Worm (Caenorhabditis elegans) whole organism, young adult: ENCODE data around the gene clec-133.

Experiments
- B0035.1 ChIP-seq: sonication (generic microtip); optimal IDR thresholded peaks from 2 replicates; lab custom pipeline; 2016; ENCODE audit warnings: missing genetic modification characterization, mild to moderate bottlenecking, missing compliant biosample characterization, missing genotype, missing genetic modification reagents
- B0261.1 ChIP-seq: sonication (generic microtip); optimal IDR thresholded peaks from 2 replicates; lab custom pipeline; 2016; ENCODE audit warnings: mild to moderate bottlenecking, missing genetic modification characterization, moderate library complexity, missing compliant biosample characterization
- B0336.3 ChIP-seq: fragments of 200-800 bp; sonication (Bioruptor generic); IDR thresholded peaks from 2 replicates; pipeline ENCODE4 v1.3.6; 2022; ENCODE audit warnings: missing genetic modification characterization, missing compliant biosample characterization
- C06A6.2 ChIP-seq: fragments of 200-800 bp; sonication (Bioruptor generic); conservative IDR thresholded peaks from 2 replicates; pipeline ENCODE4 v1.3.6; 2022; ENCODE audit warnings: missing genetic modification characterization, missing compliant biosample characterization
- C17E4.6 ChIP-seq: fragments of 200-800 bp; sonication (Bioruptor generic); IDR thresholded peaks from 2 replicates; pipeline ENCODE4 v1.3.6; 2022; ENCODE audit warnings: missing genetic modification reagents, missing genetic modification characterization, missing compliant biosample characterization
- D2030.7 ChIP-seq: fragments of 200-800 bp; sonication (Bioruptor generic); IDR thresholded peaks from 2 replicates; pipeline ENCODE4 v1.3.6; 2022; ENCODE audit warnings: missing genetic modification reagents, missing genetic modification characterization, missing compliant biosample characterization
- F10E7.11 ChIP-seq: sonication (generic microtip); optimal IDR thresholded peaks from 2 replicates; lab custom pipeline; 2017; ENCODE audit warnings: mild to moderate bottlenecking, missing genetic modification characterization, moderate library complexity, missing compliant biosample characterization
- F49E8.2 ChIP-seq: sonication (generic microtip); optimal IDR thresholded peaks from 3 replicates; lab custom pipeline; 2017; ENCODE audit warnings: missing genetic modification characterization, mild to moderate bottlenecking, missing compliant biosample characterization, antibody characterized with exemption, moderate library complexity; ENCODE audit not compliant: insufficient read depth
- F55B11.4 ChIP-seq: sonication (generic microtip); optimal IDR thresholded peaks from 2 replicates; lab custom pipeline; 2016; ENCODE audit warnings: missing compliant biosample characterization, missing genetic modification characterization, borderline replicate concordance; ENCODE audit not compliant: insufficient read depth
- F57A8.1 ChIP-seq: fragments of 200-800 bp; sonication (Bioruptor generic); optimal IDR thresholded peaks from 2 replicates; lab custom pipeline; 2018; ENCODE audit warnings: mild to moderate bottlenecking, missing genetic modification characterization, moderate library complexity, missing compliant biosample characterization
- F57C9.4 ChIP-seq: sonication (generic microtip); optimal IDR thresholded peaks from 2 replicates; lab custom pipeline; 2017; ENCODE audit warnings: mild to moderate bottlenecking, missing genetic modification characterization, missing compliant biosample characterization
- Y53G8AR.9 ChIP-seq: fragments of 200-800 bp; sonication (Bioruptor generic); conservative IDR thresholded peaks from 2 replicates; pipeline ENCODE4 v1.3.6; 2022; ENCODE audit warnings: missing genetic modification reagents, missing genetic modification characterization, missing compliant biosample characterization
- akir-1 ChIP-seq: fragments of 200-800 bp; sonication (Bioruptor generic); optimal IDR thresholded peaks from 2 replicates; lab custom pipeline; 2018; ENCODE audit warnings: mild to moderate bottlenecking, missing genetic modification characterization, moderate library complexity, missing compliant biosample characterization
- ama-1 ChIP-seq, 3 experiments: fragments of 150-350 bp in 1 of 3; sonication (generic microtip) in 2 of 3; optimal IDR thresholded peaks; 2 replicates each; lab custom pipeline; 2014 to 2018; ENCODE audit warnings: missing biosample characterization in 2 of 3, missing genetic modification characterization in 2 of 3, missing genetic modification reagents in 2 of 3
- atf-7 ChIP-seq: sonication (generic microtip); optimal IDR thresholded peaks from 2 replicates; lab custom pipeline; 2017; ENCODE audit warnings: mild to moderate bottlenecking, missing genetic modification characterization, missing compliant biosample characterization
- athp-1 ChIP-seq: sonication (generic microtip); optimal IDR thresholded peaks from 2 replicates; lab custom pipeline; 2017; ENCODE audit warnings: mild to moderate bottlenecking, missing genetic modification characterization, missing compliant biosample characterization
- cebp-2 ChIP-seq: fragments of 200-800 bp; sonication (Bioruptor generic); IDR thresholded peaks from 2 replicates; pipeline ENCODE4 v1.3.6; 2022; ENCODE audit warnings: missing genetic modification characterization, missing compliant biosample characterization
- ceh-100 ChIP-seq: fragments of 200-800 bp; sonication (Bioruptor generic); IDR thresholded peaks from 2 replicates; pipeline ENCODE4 v1.3.6; 2022; ENCODE audit warnings: missing genetic modification reagents, missing genetic modification characterization, missing compliant biosample characterization
- ceh-40 ChIP-seq: fragments of 200-800 bp; sonication (Bioruptor generic); IDR thresholded peaks from 2 replicates; pipeline ENCODE4 v1.3.6; 2022; ENCODE audit warnings: missing genetic modification characterization, missing compliant biosample characterization
- ceh-91 ChIP-seq: fragments of 200-800 bp; sonication (Bioruptor generic); IDR thresholded peaks from 2 replicates; pipeline ENCODE4 v1.3.6; 2022; ENCODE audit warnings: missing genetic modification reagents, missing genetic modification characterization, missing compliant biosample characterization
- chd-7 ChIP-seq: sonication (generic microtip); optimal IDR thresholded peaks from 2 replicates; lab custom pipeline; 2016; ENCODE audit warnings: mild to moderate bottlenecking, missing genetic modification characterization, moderate library complexity, missing compliant biosample characterization
- die-1 ChIP-seq: sonication (generic microtip); optimal IDR thresholded peaks from 2 replicates; lab custom pipeline; 2016; ENCODE audit warnings: missing genotype, mild to moderate bottlenecking, missing genetic modification characterization, missing compliant biosample characterization
- dox-1 ChIP-seq: fragments of 200-800 bp; sonication (Bioruptor generic); IDR thresholded peaks from 2 replicates; pipeline ENCODE4 v1.3.6; 2022; ENCODE audit warnings: missing genetic modification reagents, missing genetic modification characterization, missing compliant biosample characterization
- dpl-1 ChIP-seq: fragments of 150-350 bp; optimal IDR thresholded peaks from 2 replicates; lab custom pipeline; 2014; ENCODE audit warnings: missing biosample characterization, missing genetic modification reagents, missing genetic modification characterization
- egl-44 ChIP-seq: fragments of 200-800 bp; sonication (Bioruptor generic); IDR thresholded peaks from 2 replicates; pipeline ENCODE4 v1.3.6; 2022; ENCODE audit warnings: missing genetic modification reagents, missing genetic modification characterization, missing compliant biosample characterization
- ets-4 ChIP-seq: fragments of 200-800 bp; sonication (Bioruptor generic); optimal IDR thresholded peaks from 2 replicates; lab custom pipeline; 2018; ENCODE audit warnings: mild to moderate bottlenecking, missing genetic modification characterization, missing compliant biosample characterization
- hlh-12 ChIP-seq: sonication (generic microtip); optimal IDR thresholded peaks from 2 replicates; lab custom pipeline; 2016; ENCODE audit warnings: missing genetic modification characterization, missing compliant biosample characterization
- hmg-20 ChIP-seq: fragments of 200-800 bp; sonication (Bioruptor generic); IDR thresholded peaks from 2 replicates; pipeline ENCODE4 v1.3.6; 2022; ENCODE audit warnings: missing genetic modification reagents, missing genetic modification characterization, missing compliant biosample characterization
- let-607 ChIP-seq, 2 experiments: fragments of 200-800 bp in 1 of 2; sonication (Bioruptor generic) in 1 of 2; sonication (generic microtip) in 1 of 2; optimal IDR thresholded peaks; 2 replicates each; lab custom pipeline; 2016 to 2018; ENCODE audit warnings: mild to moderate bottlenecking in 2 of 2, missing compliant biosample characterization in 2 of 2, missing genetic modification characterization in 2 of 2, moderate library complexity in 2 of 2, missing genotype in 1 of 2
- lin-40 ChIP-seq: sonication (generic microtip); optimal IDR thresholded peaks from 2 replicates; lab custom pipeline; 2016; ENCODE audit warnings: missing genetic modification characterization, mild to moderate bottlenecking, missing compliant biosample characterization, missing genotype, missing genetic modification reagents
- madf-8 ChIP-seq: fragments of 200-800 bp; sonication (Bioruptor generic); conservative IDR thresholded peaks from 2 replicates; pipeline ENCODE4 v1.3.6; 2022; ENCODE audit warnings: missing genetic modification reagents, missing genetic modification characterization, missing compliant biosample characterization
- mes-4 ChIP-seq: sonication (generic microtip); optimal IDR thresholded peaks from 2 replicates; lab custom pipeline; 2016; ENCODE audit warnings: missing genotype, missing genetic modification characterization, missing compliant biosample characterization
- nfyb-1 ChIP-seq: fragments of 200-800 bp; sonication (Bioruptor generic); IDR thresholded peaks from 2 replicates; pipeline ENCODE4 v1.3.6; 2022; ENCODE audit warnings: missing genetic modification reagents, missing genetic modification characterization, missing compliant biosample characterization
- nhr-120 ChIP-seq: fragments of 200-800 bp; sonication (Bioruptor generic); IDR thresholded peaks from 2 replicates; pipeline ENCODE4 v1.3.6; 2022; ENCODE audit warnings: missing genetic modification characterization, missing compliant biosample characterization
- nhr-179 ChIP-seq: sonication (generic microtip); optimal IDR thresholded peaks from 2 replicates; lab custom pipeline; 2016; ENCODE audit warnings: mild to moderate bottlenecking, missing genetic modification characterization, missing compliant biosample characterization
- nhr-90 ChIP-seq: sonication (generic microtip); optimal IDR thresholded peaks from 2 replicates; lab custom pipeline; 2016; ENCODE audit warnings: missing genotype, mild to moderate bottlenecking, missing genetic modification characterization, missing compliant biosample characterization
- rec-8 ChIP-seq, 2 experiments: sonication (generic microtip); optimal IDR thresholded peaks; 2 replicates each; lab custom pipeline; 2016; ENCODE audit warnings: mild to moderate bottlenecking in 2 of 2, missing genetic modification characterization in 2 of 2, missing genetic modification reagents in 2 of 2, missing genotype in 2 of 2, missing biosample characterization in 1 of 2, missing compliant biosample characterization in 1 of 2, moderate library complexity in 1 of 2
- repo-1 ChIP-seq: sonication (generic microtip); optimal IDR thresholded peaks from 2 replicates; lab custom pipeline; 2017; ENCODE audit warnings: mild to moderate bottlenecking, missing genetic modification characterization, missing compliant biosample characterization
- rpc-1 ChIP-seq, 2 experiments: fragments of 150-350 bp in 1 of 2; sonication (generic microtip) in 1 of 2; optimal IDR thresholded peaks; 2 replicates each; lab custom pipeline; 2014 to 2018; ENCODE audit warnings: missing biosample characterization in 1 of 2, missing genetic modification characterization in 1 of 2, missing genetic modification reagents in 1 of 2, missing genotype in 1 of 2
- sea-2 ChIP-seq: fragments of 200-800 bp; sonication (Bioruptor generic); IDR thresholded peaks from 2 replicates; pipeline ENCODE4 v1.3.6; 2022; ENCODE audit warnings: missing genetic modification characterization, missing compliant biosample characterization
- tbx-9 ChIP-seq: sonication (generic microtip); optimal IDR thresholded peaks from 2 replicates; lab custom pipeline; 2016; ENCODE audit warnings: borderline replicate concordance, missing genetic modification characterization, inconsistent platforms, missing compliant biosample characterization
- tlf-1 ChIP-seq: fragments of 200-800 bp; sonication (Bioruptor generic); optimal IDR thresholded peaks from 2 replicates; lab custom pipeline; 2018; ENCODE audit warnings: mild to moderate bottlenecking, missing genetic modification characterization, missing compliant biosample characterization
- zim-3 ChIP-seq: sonication (generic microtip); optimal IDR thresholded peaks from 2 replicates; lab custom pipeline; 2017; ENCODE audit warnings: mild to moderate bottlenecking, missing genetic modification characterization, moderate library complexity, missing compliant biosample characterization
- ztf-18 ChIP-seq: sonication (generic microtip); optimal IDR thresholded peaks from 2 replicates; lab custom pipeline; 2016; ENCODE audit warnings: missing genotype, mild to moderate bottlenecking, missing genetic modification characterization, missing compliant biosample characterization
- ztf-22 ChIP-seq: fragments of 200-800 bp; sonication (Bioruptor generic); optimal IDR thresholded peaks from 2 replicates; lab custom pipeline; 2018; ENCODE audit warnings: mild to moderate bottlenecking, missing genetic modification characterization, moderate library complexity, missing compliant biosample characterization
- ztf-25 ChIP-seq: fragments of 200-800 bp; sonication (Bioruptor generic); IDR thresholded peaks from 2 replicates; pipeline ENCODE4 v1.3.6; 2022; ENCODE audit warnings: missing genetic modification reagents, missing genetic modification characterization, missing compliant biosample characterization
- ztf-26 ChIP-seq: sonication (generic microtip); optimal IDR thresholded peaks from 2 replicates; lab custom pipeline; 2017; ENCODE audit warnings: missing genetic modification characterization, missing compliant biosample characterization
- ztf-28 ChIP-seq: fragments of 200-800 bp; sonication (Bioruptor generic); IDR thresholded peaks from 2 replicates; pipeline ENCODE4 v1.3.6; 2022; ENCODE audit warnings: missing genetic modification reagents, missing genetic modification characterization, missing compliant biosample characterization
- ztf-6 ChIP-seq: fragments of 200-800 bp; sonication (Bioruptor generic); IDR thresholded peaks from 2 replicates; pipeline ENCODE4 v1.3.6; 2022; ENCODE audit warnings: missing genetic modification reagents, missing genetic modification characterization, missing compliant biosample characterization

The clec-133 gene

ce11 chrII:3553453-3553852, 24.8 kb upstream of the clec-133 start, which contains the start of gene dnc-3 (continued):
- no peak for TF ChIP-seq repo-1 (tag; lab: Kevin White, UChicago)
- TF ChIP-seq die-1 (tag; lab: Kevin White, UChicago), result no peak
- no peak for TF ChIP-seq ets-4 (GFP tag; lab: Kevin White, UChicago)
- TF ChIP-seq ztf-6, result no peak
- TF ChIP-seq nhr-90 (tag; lab: Kevin White, UChicago), result no peak
- peak; percentile 64; the same call in 1 of the 2 replicates for TF ChIP-seq B0336.3 (GFP tag; lab: Robert Waterston, UW)
- no peak for TF ChIP-seq cebp-2 (GFP tag; lab: Robert Waterston, UW)
- no peak for TF ChIP-seq Y53G8AR.9 (GFP tag; lab: Robert Waterston, UW)
- TF ChIP-seq F57A8.1 (GFP tag; lab: Kevin White, UChicago), result no peak
- TF ChIP-seq nhr-120 (GFP tag; lab: Robert Waterston, UW), result no peak
- TF ChIP-seq dox-1, result 0 out of 2 replicates have a peak, but pooled peaks have one; percentile 9
- no peak for TF ChIP-seq tlf-1 (GFP tag; lab: Kevin White, UChicago)
- no peak for TF ChIP-seq ama-1 (optimal IDR thresholded peaks at IDR 0.05; lab: Kevin White, UChicago)
- TF ChIP-seq ama-1 (GFP tag; optimal IDR thresholded peaks at IDR 0.05; lab: Kevin White, UChicago), result no peak
- no peak for TF ChIP-seq rpc-1 (optimal IDR thresholded peaks at IDR 0.05; lab: Kevin White, UChicago)
- no peak for TF ChIP-seq rpc-1 (tag; optimal IDR thresholded peaks at IDR 0.05; lab: Kevin White, UChicago)
- TF ChIP-seq akir-1 (GFP tag; lab: Kevin White, UChicago), result no peak
- TF ChIP-seq lin-40 (tag; lab: Kevin White, UChicago), result peak; percentile 78
- no peak for TF ChIP-seq ceh-100 (GFP tag; lab: Robert Waterston, UW)
- TF ChIP-seq C17E4.6 (GFP tag; lab: Robert Waterston, UW), result no peak
- no peak for TF ChIP-seq nhr-179 (tag; lab: Kevin White, UChicago)
- no peak for TF ChIP-seq dpl-1 (GFP tag; lab: Kevin White, UChicago)
- no peak for TF ChIP-seq zim-3 (tag; lab: Kevin White, UChicago)
- no peak for TF ChIP-seq chd-7 (tag; lab: Kevin White, UChicago)
- TF ChIP-seq mes-4 (tag; lab: Kevin White, UChicago), result no peak
- no peak for TF ChIP-seq atf-7 (tag; lab: Kevin White, UChicago)
- no peak for TF ChIP-seq hlh-12 (tag; lab: Kevin White, UChicago)
- TF ChIP-seq F49E8.2 (tag; lab: Kevin White, UChicago), result no peak
- no peak for TF ChIP-seq ztf-25
- TF ChIP-seq athp-1 (tag; lab: Kevin White, UChicago), result no peak
- peak in 1 of 2 experiments; percentile 61 for TF ChIP-seq let-607 (tag; optimal IDR thresholded peaks at IDR 0.05; lab: Kevin White, UChicago)
- TF ChIP-seq F57C9.4 (tag; lab: Kevin White, UChicago), result no peak
- TF ChIP-seq D2030.7, result no peak; the same call in 1 of the 2 replicates
- TF ChIP-seq C06A6.2, result no peak
- TF ChIP-seq nfyb-1, result no peak
- TF ChIP-seq F10E7.11 (tag; lab: Kevin White, UChicago), result no peak
- TF ChIP-seq sea-2 (GFP tag; lab: Robert Waterston, UW), result no peak
- TF ChIP-seq egl-44 (GFP tag; lab: Robert Waterston, UW), result no peak
- peak; percentile 62; the same call in 1 of the 2 replicates for TF ChIP-seq ceh-91 (GFP tag; lab: Robert Waterston, UW)
- TF ChIP-seq hmg-20, result no peak
- TF ChIP-seq madf-8 (GFP tag; lab: Robert Waterston, UW), result peak; percentile 53
- TF ChIP-seq ztf-28, result no peak
- TF ChIP-seq F55B11.4 (tag; lab: Kevin White, UChicago), result no peak
- TF ChIP-seq ceh-40, result no peak
- no peak for TF ChIP-seq tbx-9 (tag; lab: Kevin White, UChicago)
- peak; percentile 37 for TF ChIP-seq ztf-26 (tag; lab: Kevin White, UChicago)
- TF ChIP-seq B0261.1 (tag; lab: Kevin White, UChicago), result peak; percentile 20
- TF ChIP-seq ztf-22 (GFP tag; lab: Kevin White, UChicago), result no peak
- no peak for TF ChIP-seq rec-8 (tag; optimal IDR thresholded peaks at IDR 0.05; lab: Kevin White, UChicago)
- no peak for TF ChIP-seq ztf-18 (tag; lab: Kevin White, UChicago)
- no peak for TF ChIP-seq B0035.1 (tag; lab: Kevin White, UChicago)
